Worm (Caenorhabditis elegans) whole organism, L4 larva: ENCODE results near the gene cav-2.

Source experiments
- D1046.2 ChIP-seq: fragments of 200-800 bp; sonication (Bioruptor generic); IDR thresholded peaks from 2 replicates; pipeline ENCODE4 v1.3.6; 2022; ENCODE audit warnings: missing genetic modification characterization, missing compliant biosample characterization
- ZK546.5 ChIP-seq, 2 experiments: sonication (generic microtip); optimal IDR thresholded peaks; 2 replicates each; lab custom pipeline; 2017; ENCODE audit warnings: missing biosample characterization in 2 of 2, missing genetic modification characterization in 2 of 2
- aly-2 ChIP-seq: sonication (generic microtip); optimal IDR thresholded peaks from 2 replicates; lab custom pipeline; 2018; ENCODE audit warnings: missing biosample characterization, missing genetic modification characterization
- ceh-32 ChIP-seq: sonication (generic microtip); optimal IDR thresholded peaks from 2 replicates; lab custom pipeline; 2016; ENCODE audit warnings: mild to moderate bottlenecking, missing genetic modification characterization, missing compliant biosample characterization; ENCODE audit not compliant: poor library complexity
- nhr-25 ChIP-seq: sonication (generic microtip); optimal IDR thresholded peaks from 2 replicates; lab custom pipeline; 2017; ENCODE audit warnings: missing genetic modification characterization, mild to moderate bottlenecking, missing compliant biosample characterization, antibody characterized with exemption, moderate library complexity, borderline replicate concordance; ENCODE audit not compliant: insufficient read depth
- nhr-28 ChIP-seq: fragments of 150-350 bp; optimal IDR thresholded peaks from 2 replicates; lab custom pipeline; 2014; ENCODE audit warnings: missing biosample characterization, missing genetic modification characterization
- pqm-1 ChIP-seq: sonication (generic microtip); optimal IDR thresholded peaks from 2 replicates; lab custom pipeline; 2017; ENCODE audit warnings: missing biosample characterization, missing genetic modification characterization
- saeg-2 ChIP-seq: fragments of 200-800 bp; sonication (Bioruptor generic); IDR thresholded peaks from 2 replicates; pipeline ENCODE4 v1.3.6; 2022; ENCODE audit warnings: missing genetic modification reagents, missing genetic modification characterization, missing compliant biosample characterization
- spr-3 ChIP-seq: fragments of 200-800 bp; sonication (Bioruptor generic); optimal IDR thresholded peaks from 2 replicates; lab custom pipeline; 2018; ENCODE audit warnings: mild to moderate bottlenecking, missing genetic modification characterization, missing compliant biosample characterization

ce11 chrV:13512515-13512914, 44.4 kb upstream of the cav-2 start:
- TF ChIP-seq pqm-1 (no peak), aly-2 (tag; lab: Kevin White, UChicago) (no peak), ceh-32 (tag; lab: Kevin White, UChicago) (no peak), ZK546.5 (tag; optimal IDR thresholded peaks at IDR 0.05; lab: Kevin White, UChicago) (no peak), D1046.2 (GFP tag; lab: Robert Waterston, UW) (no peak), nhr-28 (tag; lab: Kevin White, UChicago) (no peak), spr-3 (GFP tag; lab: Kevin White, UChicago) (no peak), saeg-2 (GFP tag; lab: Robert Waterston, UW) (no peak), nhr-25 (no peak)
